Worm (Caenorhabditis elegans) whole organism, late embryonic: Measurements from ENCODE around the gene ZK287.9.

ENCODE experiments used
- fkh-10 ChIP-seq: fragments of 150-350 bp; optimal IDR thresholded peaks from 2 replicates; lab custom pipeline; 2014; ENCODE audit warnings: missing biosample characterization, missing genetic modification reagents, missing genetic modification characterization
- nhr-11 ChIP-seq: fragments of 150-350 bp; optimal IDR thresholded peaks from 2 replicates; lab custom pipeline; 2014; ENCODE audit warnings: missing biosample characterization, missing genetic modification characterization
- nhr-232 ChIP-seq: sonication (generic microtip); optimal IDR thresholded peaks from 2 replicates; lab custom pipeline; 2016; ENCODE audit warnings: missing genetic modification characterization, missing compliant biosample characterization
- sox-2 ChIP-seq: fragments of 200-800 bp; sonication (Bioruptor generic); IDR thresholded peaks from 2 replicates; pipeline ENCODE4 v1.3.6; 2022; ENCODE audit warnings: missing genetic modification reagents, missing genetic modification characterization, missing compliant biosample characterization
- tbx-2 ChIP-seq: sonication (generic microtip); optimal IDR thresholded peaks from 2 replicates; lab custom pipeline; 2016; ENCODE audit warnings: missing genetic modification characterization, missing compliant biosample characterization
- unc-42 ChIP-seq: sonication (generic microtip); optimal IDR thresholded peaks from 2 replicates; lab custom pipeline; 2016; ENCODE audit warnings: missing genotype, missing genetic modification characterization, missing compliant biosample characterization

DNA sequence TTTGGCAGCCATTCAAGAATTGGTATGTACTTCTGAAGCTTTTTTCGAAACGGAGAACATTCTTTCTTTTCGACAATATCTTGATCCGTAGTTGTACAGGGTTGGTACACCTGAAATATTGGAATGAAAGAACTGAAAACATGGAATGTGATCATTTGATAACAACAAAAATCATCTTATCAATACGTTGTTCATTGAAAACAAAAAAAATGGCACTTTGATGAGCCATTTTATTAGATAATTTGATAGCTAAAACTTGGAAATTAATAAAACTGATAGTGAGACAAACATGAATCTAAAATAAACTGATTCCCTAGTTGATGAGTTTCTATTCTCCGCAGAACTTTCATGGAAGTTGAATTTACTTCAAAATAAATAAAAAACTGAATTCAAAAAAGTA, 6.7 kb upstream of the ZK287.9 start:
- TF ChIP-seq tbx-2 (tag; lab: Kevin White, UChicago) = no peak
- TF ChIP-seq sox-2 (GFP tag; lab: Robert Waterston, UW) = no peak
- TF ChIP-seq unc-42 = no peak
- TF ChIP-seq fkh-10 (GFP tag; lab: Kevin White, UChicago) = no peak
- TF ChIP-seq nhr-232 (tag; lab: Kevin White, UChicago) = no peak
- no peak for TF ChIP-seq nhr-11 (tag; lab: Kevin White, UChicago)
